Worm (Caenorhabditis elegans) whole organism, L3 larva: ENCODE results near the gene AH9.6.
A peak's percentile ranks its signal among the peaks of the same experiment; 100 is the strongest.

Source experiments
- R02D3.7 ChIP-seq: fragments of 150-350 bp; optimal IDR thresholded peaks from 2 replicates; lab custom pipeline; 2014; ENCODE audit warnings: missing biosample characterization, missing genetic modification characterization
- ZK546.5 ChIP-seq: sonication (generic microtip); optimal IDR thresholded peaks from 2 replicates; lab custom pipeline; 2017; ENCODE audit warnings: missing biosample characterization, missing genetic modification characterization
- aly-2 ChIP-seq: fragments of 150-350 bp; optimal IDR thresholded peaks from 2 replicates; lab custom pipeline; 2014; ENCODE audit warnings: missing biosample characterization, missing genetic modification characterization
- ama-1 ChIP-seq: fragments of 150-350 bp; optimal IDR thresholded peaks from 2 replicates; lab custom pipeline; 2018
- ceh-16 ChIP-seq: sonication (generic microtip); optimal IDR thresholded peaks from 2 replicates; lab custom pipeline; 2017; ENCODE audit warnings: missing biosample characterization, missing genetic modification characterization
- ceh-28 ChIP-seq: fragments of 150-350 bp; optimal IDR thresholded peaks from 2 replicates; lab custom pipeline; 2014; ENCODE audit warnings: missing biosample characterization, missing genetic modification reagents, missing genetic modification characterization
- ceh-82 ChIP-seq: fragments of 150-350 bp; optimal IDR thresholded peaks from 2 replicates; lab custom pipeline; 2014; ENCODE audit warnings: missing biosample characterization, missing genetic modification characterization
- ceh-9 ChIP-seq: sonication (generic microtip); optimal IDR thresholded peaks from 2 replicates; lab custom pipeline; 2018; ENCODE audit warnings: missing biosample characterization, missing genetic modification characterization
- daf-12 ChIP-seq: fragments of 150-350 bp; optimal IDR thresholded peaks from 2 replicates; lab custom pipeline; 2014; ENCODE audit warnings: missing biosample characterization, missing genetic modification reagents, missing genetic modification characterization
- egl-27 ChIP-seq: sonication (generic microtip); optimal IDR thresholded peaks from 4 replicates; lab custom pipeline; 2017; ENCODE audit warnings: missing biosample characterization, missing genetic modification reagents, missing genetic modification characterization
- egl-5 ChIP-seq: fragments of 150-350 bp; optimal IDR thresholded peaks from 2 replicates; lab custom pipeline; 2017; ENCODE audit warnings: missing biosample characterization, missing genetic modification reagents, missing genetic modification characterization, inconsistent platforms
- elt-1 ChIP-seq: fragments of 150-350 bp; optimal IDR thresholded peaks from 2 replicates; lab custom pipeline; 2014; ENCODE audit warnings: missing biosample characterization, missing genetic modification characterization
- elt-2 ChIP-seq: sonication (generic microtip); optimal IDR thresholded peaks from 2 replicates; lab custom pipeline; 2016; ENCODE audit warnings: missing genetic modification reagents, mild to moderate bottlenecking, missing genetic modification characterization, missing compliant biosample characterization
- elt-3 ChIP-seq, 3 experiments: fragments of 150-350 bp in 1 of 3; sonication (generic microtip) in 2 of 3; optimal IDR thresholded peaks; 2 replicates in 2 of 3; 4 replicates in 1 of 3; lab custom pipeline; 2014 to 2017; ENCODE audit warnings: missing biosample characterization in 3 of 3, missing genetic modification characterization in 3 of 3
- eor-1 ChIP-seq, 2 experiments: fragments of 150-350 bp; optimal IDR thresholded peaks; 2 replicates each; lab custom pipeline; 2014 to 2018; ENCODE audit warnings: missing biosample characterization in 2 of 2, missing genetic modification characterization in 2 of 2
- fkh-10 ChIP-seq: sonication (generic microtip); optimal IDR thresholded peaks from 2 replicates; lab custom pipeline; 2017; ENCODE audit warnings: missing biosample characterization, missing genetic modification reagents, missing genetic modification characterization
- fkh-2 ChIP-seq: fragments of 150-350 bp; optimal IDR thresholded peaks from 2 replicates; lab custom pipeline; 2014; ENCODE audit warnings: missing biosample characterization, missing genetic modification reagents, missing genetic modification characterization
- fos-1 ChIP-seq: fragments of 150-350 bp; optimal IDR thresholded peaks from 2 replicates; lab custom pipeline; 2014; ENCODE audit warnings: missing biosample characterization, missing genetic modification characterization
- hmg-11 ChIP-seq: sonication (generic microtip); optimal IDR thresholded peaks from 2 replicates; lab custom pipeline; 2016; ENCODE audit warnings: missing genetic modification characterization, missing compliant biosample characterization
- jun-1 ChIP-seq: fragments of 150-350 bp; optimal IDR thresholded peaks from 2 replicates; lab custom pipeline; 2014; ENCODE audit warnings: missing biosample characterization, missing genetic modification reagents, missing genetic modification characterization
- lin-15B ChIP-seq: fragments of 150-350 bp; optimal IDR thresholded peaks from 2 replicates; lab custom pipeline; 2014; ENCODE audit warnings: missing biosample characterization, missing genetic modification characterization
- lin-39 ChIP-seq: fragments of 150-350 bp; optimal IDR thresholded peaks from 2 replicates; lab custom pipeline; 2018; ENCODE audit warnings: missing biosample characterization, missing genetic modification reagents, missing genetic modification characterization
- lsy-12 ChIP-seq: sonication (generic microtip); optimal IDR thresholded peaks from 2 replicates; lab custom pipeline; 2016; ENCODE audit warnings: mild to moderate bottlenecking, missing genetic modification characterization, missing compliant biosample characterization
- mdl-1 ChIP-seq: fragments of 150-350 bp; optimal IDR thresholded peaks from 2 replicates; lab custom pipeline; 2014; ENCODE audit warnings: missing biosample characterization, missing genetic modification characterization
- mml-1 ChIP-seq: fragments of 150-350 bp; sonication (generic microtip); optimal IDR thresholded peaks from 3 replicates; lab custom pipeline; 2014; ENCODE audit warnings: missing biosample characterization, missing genetic modification characterization
- nfya-1 ChIP-seq: sonication (generic microtip); optimal IDR thresholded peaks from 2 replicates; lab custom pipeline; 2017; ENCODE audit warnings: missing genetic modification characterization, mild to moderate bottlenecking, missing compliant biosample characterization, antibody characterized with exemption, moderate library complexity; ENCODE audit not compliant: insufficient read depth
- nhr-11 ChIP-seq: fragments of 150-350 bp; optimal IDR thresholded peaks from 2 replicates; lab custom pipeline; 2014; ENCODE audit warnings: missing biosample characterization, missing genetic modification characterization
- nhr-12 ChIP-seq: fragments of 150-350 bp; optimal IDR thresholded peaks from 2 replicates; lab custom pipeline; 2014; ENCODE audit warnings: missing biosample characterization, missing genetic modification characterization
- nhr-23 ChIP-seq: fragments of 150-350 bp; optimal IDR thresholded peaks from 2 replicates; lab custom pipeline; 2014; ENCODE audit warnings: missing biosample characterization, missing genetic modification reagents, missing genetic modification characterization
- nhr-237 ChIP-seq: fragments of 150-350 bp; optimal IDR thresholded peaks from 2 replicates; lab custom pipeline; 2014; ENCODE audit warnings: missing biosample characterization, missing genetic modification characterization
- nhr-28 ChIP-seq: fragments of 150-350 bp; optimal IDR thresholded peaks from 2 replicates; lab custom pipeline; 2014; ENCODE audit warnings: missing biosample characterization, missing genetic modification characterization
- nhr-43 ChIP-seq: sonication (generic microtip); optimal IDR thresholded peaks from 2 replicates; lab custom pipeline; 2016; ENCODE audit warnings: mild to moderate bottlenecking, missing genetic modification characterization, missing compliant biosample characterization; ENCODE audit not compliant: poor library complexity, severe bottlenecking
- nhr-67 ChIP-seq: fragments of 150-350 bp; optimal IDR thresholded peaks from 2 replicates; lab custom pipeline; 2014; ENCODE audit warnings: missing biosample characterization, missing genetic modification characterization
- nhr-76 ChIP-seq: fragments of 150-350 bp; sonication (generic microtip); optimal IDR thresholded peaks from 5 replicates; lab custom pipeline; 2014; ENCODE audit warnings: missing biosample characterization, missing genetic modification characterization
- nhr-77 ChIP-seq: fragments of 150-350 bp; optimal IDR thresholded peaks from 2 replicates; lab custom pipeline; 2014; ENCODE audit warnings: missing biosample characterization, missing genetic modification characterization
- pha-4 ChIP-seq: fragments of 150-350 bp; optimal IDR thresholded peaks from 2 replicates; lab custom pipeline; 2014; ENCODE audit warnings: missing biosample characterization, missing genetic modification reagents, missing genetic modification characterization
- pqm-1 ChIP-seq: fragments of 150-350 bp; optimal IDR thresholded peaks from 2 replicates; lab custom pipeline; 2017; ENCODE audit warnings: missing biosample characterization, missing genetic modification characterization, inconsistent platforms
- sea-2 ChIP-seq: fragments of 150-350 bp; sonication (generic microtip); optimal IDR thresholded peaks from 4 replicates; lab custom pipeline; 2014; ENCODE audit warnings: missing biosample characterization, missing genetic modification reagents, missing genetic modification characterization
- skn-1 ChIP-seq: fragments of 150-350 bp; optimal IDR thresholded peaks from 2 replicates; lab custom pipeline; 2014; ENCODE audit warnings: missing biosample characterization, missing genetic modification characterization
- tbx-2 ChIP-seq: sonication (generic microtip); optimal IDR thresholded peaks from 2 replicates; lab custom pipeline; 2016; ENCODE audit warnings: mild to moderate bottlenecking, missing genetic modification characterization, missing compliant biosample characterization
- unc-39 ChIP-seq: sonication (generic microtip); optimal IDR thresholded peaks from 4 replicates; lab custom pipeline; 2017; ENCODE audit warnings: missing biosample characterization, missing genetic modification characterization
- unc-62 ChIP-seq: fragments of 150-350 bp; sonication (generic microtip); optimal IDR thresholded peaks from 4 replicates; lab custom pipeline; 2014; ENCODE audit warnings: missing biosample characterization, missing genetic modification reagents, missing genetic modification characterization
- zag-1 ChIP-seq: fragments of 150-350 bp; optimal IDR thresholded peaks from 2 replicates; lab custom pipeline; 2014; ENCODE audit warnings: missing biosample characterization, missing genetic modification characterization
- ztf-11 ChIP-seq: fragments of 150-350 bp; optimal IDR thresholded peaks from 2 replicates; lab custom pipeline; 2014; ENCODE audit warnings: missing biosample characterization, missing genetic modification characterization
- ztf-4 ChIP-seq: fragments of 150-350 bp; optimal IDR thresholded peaks from 2 replicates; lab custom pipeline; 2014; ENCODE audit warnings: missing biosample characterization, missing genetic modification characterization

AH9.6 gene

ce11 chrX:2231346-2231745, 36.6 kb downstream of the AH9.6 start:
- no peak for TF ChIP-seq skn-1 (tag; lab: Kevin White, UChicago)
- no peak for TF ChIP-seq nhr-67 (tag; lab: Kevin White, UChicago)
- no peak for TF ChIP-seq aly-2
- TF ChIP-seq nhr-28 (tag; lab: Kevin White, UChicago), result no peak
- no peak for TF ChIP-seq eor-1 (tag; optimal IDR thresholded peaks at IDR 0.05; lab: Kevin White, UChicago)
- no peak for TF ChIP-seq elt-3 (tag; optimal IDR thresholded peaks at IDR 0.05; lab: Kevin White, UChicago)
- TF ChIP-seq pha-4 (tag; lab: Kevin White, UChicago), result no peak
- no peak for TF ChIP-seq mdl-1 (tag; lab: Kevin White, UChicago)
- no peak for TF ChIP-seq daf-12 (tag; lab: Kevin White, UChicago)
- TF ChIP-seq pqm-1, result no peak
- no peak for TF ChIP-seq R02D3.7 (tag; lab: Kevin White, UChicago)
- no peak for TF ChIP-seq nhr-23 (tag; lab: Kevin White, UChicago)
- TF ChIP-seq jun-1, result no peak
- no peak for TF ChIP-seq egl-5 (tag; lab: Kevin White, UChicago)
- TF ChIP-seq nhr-12 (tag; lab: Kevin White, UChicago), result no peak
- no peak for TF ChIP-seq ceh-9

- TF ChIP-seq lin-15B (tag; lab: Kevin White, UChicago) (no peak), elt-2 (no peak)
These were observed 38.4 kb downstream of the AH9.6 start, which contains the start of gene lin-32 for ce11 chrX:2229305-2230172. TSS of gene lin-32 (minus strand) at chrX:2230122.

- TF ChIP-seq ZK546.5 (no peak), ceh-16 (tag; lab: Kevin White, UChicago) (no peak), fkh-10 (GFP tag; lab: Kevin White, UChicago) (no peak), zag-1 (tag; lab: Kevin White, UChicago) (no peak), fos-1 (tag; lab: Kevin White, UChicago) (peak; percentile 7), nhr-23 (tag; lab: Kevin White, UChicago) (peak; percentile 36), egl-27 (no peak), tbx-2 (tag; lab: Kevin White, UChicago) (peak; percentile 54), nhr-237 (no peak), ceh-9 (no peak), pha-4 (tag; lab: Kevin White, UChicago) (peak; percentile 50), nhr-76 (no peak), ama-1 (lab: Kevin White, UChicago) (peak; percentile 46), jun-1 (peak; percentile 31), unc-39 (tag; lab: Kevin White, UChicago) (no peak), ceh-82 (tag; lab: Kevin White, UChicago) (peak; percentile 16), unc-62 (GFP tag; lab: Kevin White, UChicago) (no peak), nfya-1 (peak; percentile 64), sea-2 (GFP tag; lab: Kevin White, UChicago) (no peak), daf-12 (tag; lab: Kevin White, UChicago) (no peak), lin-39 (tag; lab: Kevin White, UChicago) (peak; percentile 64), elt-2 (no peak), nhr-12 (tag; lab: Kevin White, UChicago) (no peak), mdl-1 (tag; lab: Kevin White, UChicago) (no peak), ztf-4 (tag; lab: Kevin White, UChicago) (no peak), ztf-11 (no peak), nhr-77 (no peak), elt-3 (tag; optimal IDR thresholded peaks at IDR 0.05; lab: Kevin White, UChicago) (no peak), lsy-12 (tag; lab: Kevin White, UChicago) (peak; percentile 51), nhr-28 (tag; lab: Kevin White, UChicago) (no peak), pqm-1 (no peak), aly-2 (no peak), egl-5 (tag; lab: Kevin White, UChicago) (no peak), elt-1 (tag; lab: Kevin White, UChicago) (no peak), fkh-2 (tag; lab: Kevin White, UChicago) (no peak), ceh-28 (tag; lab: Kevin White, UChicago) (no peak), eor-1 (tag; optimal IDR thresholded peaks at IDR 0.05; lab: Kevin White, UChicago) (no peak), nhr-67 (tag; lab: Kevin White, UChicago) (no peak), nhr-11 (tag; lab: Kevin White, UChicago) (no peak), mml-1 (tag; lab: Kevin White, UChicago) (no peak), lin-15B (tag; lab: Kevin White, UChicago) (peak; percentile 3), nhr-43 (tag; lab: Kevin White, UChicago) (peak; percentile 47), skn-1 (tag; lab: Kevin White, UChicago) (no peak), R02D3.7 (tag; lab: Kevin White, UChicago) (no peak), hmg-11 (tag; lab: Kevin White, UChicago) (peak; percentile 89)
These were observed 41.0 kb downstream of the AH9.6 start for ce11 chrX:2226875-2227355.
